Worm (Caenorhabditis elegans): ENCODE results near the gene Y71H2AM.29.

The Y71H2AM.29 gene

DNA sequence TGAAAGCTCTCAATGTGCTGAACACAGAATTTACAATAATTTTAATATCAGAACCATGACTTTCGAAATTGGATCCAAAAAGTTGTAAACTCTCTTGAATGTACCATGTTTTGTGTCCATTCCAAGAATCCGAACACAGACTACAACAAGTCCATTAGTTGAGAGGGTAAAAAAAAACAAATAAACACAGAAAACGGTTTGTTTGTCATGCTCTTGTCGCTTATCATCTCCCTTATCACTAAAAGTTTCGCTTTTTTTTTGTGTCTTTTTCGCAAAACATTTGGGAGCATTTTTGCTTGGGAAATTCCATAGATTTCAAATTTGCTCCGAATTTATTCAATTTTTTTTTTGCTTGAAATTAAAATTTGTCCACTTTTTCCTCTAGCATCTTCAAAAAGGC, 36.9 kb downstream of the Y71H2AM.29 start:
- TF ChIP-seq B0261.1 (tag; optimal IDR thresholded peaks at IDR 0.05) (no peak), nfya-1 (tag; optimal IDR thresholded peaks at IDR 0.05; ENCODE audit: borderline replicate concordance, insufficient read depth) (no peak), ztf-6 (GFP tag; IDR thresholded peaks at IDR 0.05) (no peak)

DNA sequence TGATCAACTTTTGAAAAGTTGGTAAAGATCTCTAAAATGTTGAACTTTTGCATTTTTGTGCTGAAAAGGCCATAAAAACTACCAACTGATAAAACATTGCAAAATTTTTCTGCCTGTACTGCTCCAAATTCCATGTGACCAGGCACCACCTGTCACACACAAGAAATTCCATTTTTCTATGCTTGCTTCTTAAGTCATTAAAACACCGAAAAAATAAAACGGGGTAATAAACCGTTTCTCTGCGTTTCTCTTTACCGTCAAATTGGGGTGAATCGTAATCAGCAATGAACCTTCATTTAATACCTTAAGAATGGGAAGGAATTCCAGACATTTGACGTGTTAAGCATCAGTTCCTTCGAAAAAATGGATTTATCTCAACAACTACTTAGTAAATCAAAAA, 37.6 kb downstream of the Y71H2AM.29 start:
- TF ChIP-seq atf-7 (tag; optimal IDR thresholded peaks at IDR 0.05) = no peak
- no peak for TF ChIP-seq bed-1 (GFP tag; IDR thresholded peaks at IDR 0.05)
- no peak for TF ChIP-seq cebp-1 (GFP tag; IDR thresholded peaks at IDR 0.05)
- peak; percentile 59 for TF ChIP-seq cebp-1 (tag; optimal IDR thresholded peaks at IDR 0.05)
- no peak for TF ChIP-seq F22D6.2 (tag; optimal IDR thresholded peaks at IDR 0.05)
- no peak for TF ChIP-seq Y79H2A.3 (GFP tag; conservative IDR thresholded peaks at IDR 0.05)
- TF ChIP-seq T26A5.8 (tag; optimal IDR thresholded peaks at IDR 0.05) = no peak
- no peak for TF ChIP-seq ztf-26 (tag; optimal IDR thresholded peaks at IDR 0.05)
- TF ChIP-seq ztf-28 (GFP tag; IDR thresholded peaks at IDR 0.05) = no peak
- TF ChIP-seq ama-1 (optimal IDR thresholded peaks at IDR 0.05) = no peak
- no peak for TF ChIP-seq ama-1 (GFP tag; optimal IDR thresholded peaks at IDR 0.05)
- no peak for TF ChIP-seq gei-17 (GFP tag; optimal IDR thresholded peaks at IDR 0.05)
- TF ChIP-seq F49E8.2 (tag; optimal IDR thresholded peaks at IDR 0.05; ENCODE audit: insufficient read depth) = no peak
- no peak for TF ChIP-seq hrde-1 (tag; optimal IDR thresholded peaks at IDR 0.05; ENCODE audit: borderline replicate concordance)
- TF ChIP-seq tbp1 (GFP tag; optimal IDR thresholded peaks at IDR 0.05) = no peak
- TF ChIP-seq ccch-3 (GFP tag; optimal IDR thresholded peaks at IDR 0.05) = no peak
- TF ChIP-seq nhr-179 (tag; optimal IDR thresholded peaks at IDR 0.05) = no peak
- no peak for TF ChIP-seq nfya-2 (GFP tag; IDR thresholded peaks at IDR 0.05)
- peak; percentile 25; the same call in 1 of the 2 replicates for TF ChIP-seq dox-1 (GFP tag; IDR thresholded peaks at IDR 0.05)
- TF ChIP-seq ets-4 (GFP tag; optimal IDR thresholded peaks at IDR 0.05) = no peak
- TF ChIP-seq madf-8 (GFP tag; conservative IDR thresholded peaks at IDR 0.05) = no peak
- no peak for TF ChIP-seq madf-6 (GFP tag; IDR thresholded peaks at IDR 0.05)
- no peak for TF ChIP-seq snpc-3.4 (tag; optimal IDR thresholded peaks at IDR 0.05)
- no peak for TF ChIP-seq sptf-2 (GFP tag; optimal IDR thresholded peaks at IDR 0.05)
- TF ChIP-seq pbrm-1 (GFP tag; IDR thresholded peaks at IDR 0.05) = no peak
- no peak for TF ChIP-seq snpc-1.1 (tag; optimal IDR thresholded peaks at IDR 0.05; ENCODE audit: insufficient read depth)
- peak; percentile 89 for TF ChIP-seq nhr-80 (tag; optimal IDR thresholded peaks at IDR 0.05)
- no peak for TF ChIP-seq C17E4.6 (GFP tag; IDR thresholded peaks at IDR 0.05)
- TF ChIP-seq egl-44 (GFP tag; IDR thresholded peaks at IDR 0.05) = 0 out of 2 replicates have a peak, but pooled peaks have one; percentile 33
- peak; percentile 74 for TF ChIP-seq unc-62 (GFP tag; optimal IDR thresholded peaks at IDR 0.05)
- no peak for TF ChIP-seq ztf-6 (GFP tag; IDR thresholded peaks at IDR 0.05)
- no peak for TF ChIP-seq hsf-1 (GFP tag; IDR thresholded peaks at IDR 0.05)
- TF ChIP-seq Y56A3A.18 (GFP tag; IDR thresholded peaks at IDR 0.05) = no peak
- TF ChIP-seq aptf-3 (GFP tag; IDR thresholded peaks at IDR 0.05) = no peak
- TF ChIP-seq ceh-91 (GFP tag; IDR thresholded peaks at IDR 0.05) = no peak
- no peak for TF ChIP-seq ekl-4 (GFP tag; IDR thresholded peaks at IDR 0.05)
- no peak for TF ChIP-seq aptf-2 (GFP tag; conservative IDR thresholded peaks at IDR 0.05)
- TF ChIP-seq unc-130 (GFP tag; optimal IDR thresholded peaks at IDR 0.05) = no peak
